Fruit fly (Drosophila melanogaster) whole organism, embryonic: ENCODE measurements around the gene Kdm2.

ENCODE experiments used
- B-H2 ChIP-seq: fragments of 200-800 bp; sonication (Bioruptor generic); optimal IDR thresholded peaks from 2 replicates; lab custom pipeline; 2018; ENCODE audit warnings: missing biosample characterization, mild to moderate bottlenecking, missing genetic modification characterization
- CG12155 ChIP-seq: fragments of 200-800 bp; sonication (Bioruptor generic); optimal IDR thresholded peaks from 3 replicates; lab custom pipeline; 2016; ENCODE audit warnings: missing biosample characterization, missing genetic modification characterization
- CG12769 ChIP-seq: fragments of 200-800 bp; sonication (Bioruptor generic); optimal IDR thresholded peaks from 2 replicates; lab custom pipeline; 2019; ENCODE audit warnings: missing biosample characterization, mild to moderate bottlenecking, missing genetic modification characterization, moderate library complexity
- CG13424 ChIP-seq: fragments of 200-800 bp; sonication (Bioruptor generic); optimal IDR thresholded peaks from 2 replicates; lab custom pipeline; 2019; ENCODE audit warnings: missing biosample characterization, mild to moderate bottlenecking, missing genetic modification characterization, moderate library complexity
- CG13624 ChIP-seq: fragments of 200-800 bp; sonication (Bioruptor generic); optimal IDR thresholded peaks from 2 replicates; lab custom pipeline; 2016; ENCODE audit warnings: missing biosample characterization, missing genetic modification characterization
- CG14441 ChIP-seq: fragments of 200-800 bp; sonication (Bioruptor generic); IDR thresholded peaks from 2 replicates; pipeline ENCODE4 v1.3.6; 2022; ENCODE audit warnings: missing biosample characterization, missing genetic modification characterization
- CG14710 ChIP-seq: fragments of 200-800 bp; sonication (Bioruptor generic); optimal IDR thresholded peaks from 3 replicates; lab custom pipeline; 2019; ENCODE audit warnings: missing biosample characterization, mild to moderate bottlenecking, missing genetic modification characterization, moderate library complexity
- CG15011 ChIP-seq: fragments of 200-800 bp; sonication (Bioruptor generic); optimal IDR thresholded peaks from 3 replicates; lab custom pipeline; 2018; ENCODE audit warnings: missing biosample characterization, mild to moderate bottlenecking, missing genetic modification characterization
- CG15696 ChIP-seq: fragments of 200-800 bp; sonication (Bioruptor generic); optimal IDR thresholded peaks from 2 replicates; lab custom pipeline; 2019; ENCODE audit warnings: missing biosample characterization, mild to moderate bottlenecking, missing genetic modification characterization, moderate library complexity
- CG18011 ChIP-seq: fragments of 200-800 bp; sonication (Bioruptor generic); optimal IDR thresholded peaks from 2 replicates; lab custom pipeline; 2017; ENCODE audit warnings: missing biosample characterization, missing genetic modification characterization, mild to moderate bottlenecking, moderate library complexity, missing genotype
- CG2120 ChIP-seq: fragments of 200-800 bp; sonication (Bioruptor generic); optimal IDR thresholded peaks from 3 replicates; lab custom pipeline; 2016; ENCODE audit warnings: missing biosample characterization, missing genetic modification characterization
- CG30403 ChIP-seq: fragments of 200-800 bp; sonication (Bioruptor generic); optimal IDR thresholded peaks from 3 replicates; lab custom pipeline; 2016; ENCODE audit warnings: missing biosample characterization, missing genetic modification characterization
- CG3995 ChIP-seq: fragments of 200-800 bp; sonication (Bioruptor generic); optimal IDR thresholded peaks from 3 replicates; lab custom pipeline; 2016; ENCODE audit warnings: missing biosample characterization, missing genetic modification characterization
- CG4707 ChIP-seq: fragments of 200-800 bp; sonication (Bioruptor generic); optimal IDR thresholded peaks from 2 replicates; lab custom pipeline; 2018; ENCODE audit warnings: missing biosample characterization, mild to moderate bottlenecking, missing genetic modification characterization, moderate library complexity
- CG7556 ChIP-seq: fragments of 200-800 bp; sonication (Bioruptor generic); optimal IDR thresholded peaks from 2 replicates; lab custom pipeline; 2017; ENCODE audit warnings: missing biosample characterization, mild to moderate bottlenecking, missing genetic modification characterization
- CG9609 ChIP-seq: fragments of 200-800 bp; sonication (Bioruptor generic); optimal IDR thresholded peaks from 3 replicates; lab custom pipeline; 2016; ENCODE audit warnings: missing biosample characterization, missing genetic modification characterization
- CG9817 ChIP-seq: fragments of 200-800 bp; sonication (Bioruptor generic); optimal IDR thresholded peaks from 2 replicates; lab custom pipeline; 2018; ENCODE audit warnings: missing biosample characterization, mild to moderate bottlenecking, missing genetic modification characterization, moderate library complexity
- CkIIα-i1 ChIP-seq: fragments of 200-800 bp; sonication (Bioruptor generic); IDR thresholded peaks from 2 replicates; pipeline ENCODE4 v1.3.6; 2022; ENCODE audit warnings: missing biosample characterization, missing genetic modification characterization
- Dll ChIP-seq: fragments of 200-800 bp; sonication (Bioruptor generic); IDR thresholded peaks from 4 replicates; pipeline ENCODE4 v1.3.6; 2022; ENCODE audit warnings: missing biosample characterization, missing genetic modification characterization; ENCODE audit not compliant: partially characterized antibody
- Doc2 ChIP-seq: fragments of 200-800 bp; sonication (Bioruptor generic); IDR thresholded peaks from 2 replicates; pipeline ENCODE4 v1.3.6; 2022; ENCODE audit warnings: missing biosample characterization, missing genetic modification characterization
- E2f2 ChIP-seq: fragments of 200-800 bp; sonication (Bioruptor generic); IDR thresholded peaks from 2 replicates; pipeline ENCODE4 v1.3.6; 2022; ENCODE audit warnings: missing biosample characterization, missing genetic modification characterization
- Fer1 ChIP-seq: fragments of 200-800 bp; sonication (Bioruptor generic); optimal IDR thresholded peaks from 2 replicates; lab custom pipeline; 2017; ENCODE audit warnings: missing biosample characterization, mild to moderate bottlenecking, missing genetic modification characterization
- Max ChIP-seq: fragments of 200-800 bp; sonication (Bioruptor generic); optimal IDR thresholded peaks from 2 replicates; lab custom pipeline; 2016; ENCODE audit warnings: missing biosample characterization, mild to moderate bottlenecking, missing genetic modification characterization
- Mes4 ChIP-seq: fragments of 200-800 bp; sonication (Bioruptor generic); optimal IDR thresholded peaks from 2 replicates; lab custom pipeline; 2016; ENCODE audit warnings: missing biosample characterization, missing genetic modification characterization
- Mrtf ChIP-seq: fragments of 200-800 bp; sonication (Bioruptor generic); IDR thresholded peaks from 3 replicates; pipeline ENCODE4 v1.3.6; 2022; ENCODE audit warnings: missing biosample characterization, missing genetic modification characterization
- Poxn ChIP-seq: fragments of 200-800 bp; sonication (Bioruptor generic); IDR thresholded peaks from 2 replicates; pipeline ENCODE4 v1.3.6; 2022; ENCODE audit warnings: missing biosample characterization, missing genetic modification characterization
- Ravus ChIP-seq: fragments of 200-800 bp; sonication (Bioruptor generic); IDR thresholded peaks from 2 replicates; pipeline ENCODE4 v1.3.6; 2022; ENCODE audit warnings: missing biosample characterization, missing genetic modification characterization
- Sin3A ChIP-seq: fragments of >200 bp; optimal IDR thresholded peaks from 2 replicates; lab custom pipeline; 2018
- Trl ChIP-seq, 3 experiments: fragments of >200 bp in 2 of 3; fragments of 200-800 bp in 1 of 3; sonication (Bioruptor generic) in 1 of 3; optimal IDR thresholded peaks; 2 replicates in 1 of 3; 3 replicates in 2 of 3; lab custom pipeline; 2016 to 2017; ENCODE audit warnings: missing biosample characterization in 1 of 3, missing genetic modification characterization in 1 of 3
- cato ChIP-seq: fragments of 200-800 bp; sonication (Bioruptor generic); optimal IDR thresholded peaks from 2 replicates; lab custom pipeline; 2016; ENCODE audit warnings: missing biosample characterization, missing genetic modification characterization, borderline replicate concordance
- chn ChIP-seq: fragments of 200-800 bp; sonication (Bioruptor generic); optimal IDR thresholded peaks from 2 replicates; lab custom pipeline; 2016; ENCODE audit warnings: missing biosample characterization, missing genetic modification characterization
- crc ChIP-seq: fragments of 200-800 bp; sonication (Bioruptor generic); optimal IDR thresholded peaks from 2 replicates; lab custom pipeline; 2016; ENCODE audit warnings: missing biosample characterization, missing genetic modification characterization
- crp ChIP-seq, 2 experiments: fragments of 200-800 bp; sonication (Bioruptor generic); optimal IDR thresholded peaks; 2 replicates in 1 of 2; 3 replicates in 1 of 2; lab custom pipeline; 2017; ENCODE audit warnings: missing biosample characterization in 2 of 2, missing genetic modification characterization in 2 of 2, mild to moderate bottlenecking in 1 of 2, moderate library complexity in 1 of 2
- dan ChIP-seq: fragments of 200-800 bp; sonication (Bioruptor generic); IDR thresholded peaks from 2 replicates; pipeline ENCODE4 v1.3.6; 2022; ENCODE audit warnings: missing biosample characterization, missing genetic modification characterization
- emc ChIP-seq: fragments of 200-800 bp; sonication (Bioruptor generic); optimal IDR thresholded peaks from 2 replicates; lab custom pipeline; 2016; ENCODE audit warnings: missing biosample characterization, missing genetic modification characterization
- eve ChIP-seq, 2 experiments: fragments of >200 bp; optimal IDR thresholded peaks; 2 replicates each; lab custom pipeline; 2017; ENCODE audit warnings: missing biosample characterization in 2 of 2, missing genetic modification characterization in 2 of 2
- hth ChIP-seq: fragments of >200 bp; optimal IDR thresholded peaks from 2 replicates; lab custom pipeline; 2017; ENCODE audit warnings: inconsistent platforms
- jigr1 ChIP-seq: fragments of 200-800 bp; sonication (Bioruptor generic); IDR thresholded peaks from 3 replicates; pipeline ENCODE4 v1.3.6; 2022; ENCODE audit warnings: missing biosample characterization, missing genetic modification characterization
- pnt ChIP-seq: fragments of 200-800 bp; sonication (Bioruptor generic); optimal IDR thresholded peaks from 3 replicates; lab custom pipeline; 2016; ENCODE audit warnings: missing biosample characterization, missing genetic modification characterization
- pum ChIP-seq: fragments of 200-800 bp; sonication (Bioruptor generic); optimal IDR thresholded peaks from 2 replicates; lab custom pipeline; 2016; ENCODE audit warnings: missing biosample characterization, missing genetic modification characterization
- pzg ChIP-seq: fragments of 200-800 bp; sonication (Bioruptor generic); optimal IDR thresholded peaks from 3 replicates; lab custom pipeline; 2018; ENCODE audit warnings: missing biosample characterization, mild to moderate bottlenecking, missing genetic modification characterization, moderate library complexity
- ro ChIP-seq: fragments of 200-800 bp; sonication (Bioruptor generic); IDR thresholded peaks from 2 replicates; pipeline ENCODE4 v1.3.6; 2022; ENCODE audit warnings: missing biosample characterization, missing genetic modification characterization
- sc ChIP-seq, 3 experiments: fragments of >200 bp in 2 of 3; fragments of 200-800 bp in 1 of 3; sonication (Bioruptor generic) in 1 of 3; optimal IDR thresholded peaks; 2 replicates in 2 of 3; 3 replicates in 1 of 3; lab custom pipeline; 2017; ENCODE audit warnings: mild to moderate bottlenecking in 1 of 3, missing biosample characterization in 1 of 3, missing genetic modification characterization in 1 of 3, missing genetic modification reagents in 1 of 3
- scrt ChIP-seq: fragments of 200-800 bp; sonication (Bioruptor generic); optimal IDR thresholded peaks from 2 replicates; lab custom pipeline; 2018; ENCODE audit warnings: missing biosample characterization, mild to moderate bottlenecking, missing genetic modification characterization, moderate library complexity
- ssp ChIP-seq: fragments of 200-800 bp; sonication (Bioruptor generic); IDR thresholded peaks from 2 replicates; pipeline ENCODE4 v1.3.6; 2022; ENCODE audit warnings: missing biosample characterization, missing genetic modification characterization
- tna ChIP-seq: fragments of 200-800 bp; sonication (Bioruptor generic); IDR thresholded peaks from 2 replicates; pipeline ENCODE4 v1.3.6; 2022; ENCODE audit warnings: missing biosample characterization, missing genetic modification characterization; ENCODE audit not compliant: partially characterized antibody
- tup ChIP-seq: fragments of 200-800 bp; sonication (Bioruptor generic); optimal IDR thresholded peaks from 2 replicates; lab custom pipeline; 2016; ENCODE audit warnings: missing biosample characterization, mild to moderate bottlenecking, missing genetic modification characterization, moderate library complexity
- vnd ChIP-seq: fragments of 200-800 bp; sonication (Bioruptor generic); IDR thresholded peaks from 3 replicates; pipeline ENCODE4 v1.3.6; 2022; ENCODE audit warnings: missing biosample characterization, missing genetic modification characterization; ENCODE audit not compliant: partially characterized antibody
- zen ChIP-seq: fragments of 200-800 bp; sonication (Bioruptor generic); optimal IDR thresholded peaks from 3 replicates; lab custom pipeline; 2018; ENCODE audit warnings: missing biosample characterization, mild to moderate bottlenecking, missing genetic modification characterization, moderate library complexity

The Kdm2 gene

dm6 chr3R:9054442-9055118 lies 2.3 kb downstream of the Kdm2 start (continued):
- peak; percentile 75 for TF ChIP-seq CG13424 (tag; lab: Kevin White, UChicago)
- no peak for TF ChIP-seq pnt (GFP tag; lab: Kevin White, UChicago)
- no peak for TF ChIP-seq pzg
- no peak for TF ChIP-seq chn (GFP tag; lab: Kevin White, UChicago)
- TF ChIP-seq CG14441 (GFP tag; lab: Robert Waterston, UW): no peak
- TF ChIP-seq Poxn: no peak
- peak; percentile 15 for TF ChIP-seq CG14710 (tag; lab: Kevin White, UChicago)
- no peak for TF ChIP-seq CG4707 (GFP tag; lab: Kevin White, UChicago)
- TF ChIP-seq CG30403 (GFP tag; lab: Kevin White, UChicago): peak; percentile 67
- TF ChIP-seq jigr1: no peak
- peak; percentile 65 for TF ChIP-seq scrt (GFP tag; lab: Kevin White, UChicago)
- peak; percentile 28 to 87 for TF ChIP-seq Trl (optimal IDR thresholded peaks at IDR 0.05; lab: Kevin White, UChicago)
- no peak for TF ChIP-seq Trl (GFP tag; optimal IDR thresholded peaks at IDR 0.05; lab: Kevin White, UChicago)
- TF ChIP-seq Mrtf: no peak
- no peak for TF ChIP-seq eve (GFP tag; optimal IDR thresholded peaks at IDR 0.05; lab: Kevin White, UChicago)
- no peak for TF ChIP-seq Sin3A (lab: Kevin White, UChicago)
- peak; percentile 67 for TF ChIP-seq CG2120 (GFP tag; lab: Kevin White, UChicago)
- no peak for TF ChIP-seq ro
- TF ChIP-seq CG15011: peak; percentile 60
- no peak for TF ChIP-seq hth (lab: Kevin White, UChicago)
- TF ChIP-seq sc (optimal IDR thresholded peaks at IDR 0.05; lab: Kevin White, UChicago): no peak
- TF ChIP-seq sc (GFP tag; optimal IDR thresholded peaks at IDR 0.05; lab: Kevin White, UChicago): no peak
- TF ChIP-seq CG12155 (GFP tag; lab: Kevin White, UChicago): peak; percentile 62
- no peak for TF ChIP-seq ssp
- TF ChIP-seq Mes4 (GFP tag; lab: Kevin White, UChicago): no peak
- no peak for TF ChIP-seq tna (GFP tag; lab: Robert Waterston, UW)
- TF ChIP-seq cato (GFP tag; lab: Kevin White, UChicago): peak; percentile 51
- no peak for TF ChIP-seq B-H2 (GFP tag; lab: Kevin White, UChicago)
- TF ChIP-seq CG9817: peak; percentile 72
- TF ChIP-seq emc (GFP tag; lab: Kevin White, UChicago): no peak
- peak; percentile 69 for TF ChIP-seq CG18011 (GFP tag; lab: Kevin White, UChicago)
- no peak for TF ChIP-seq zen
- TF ChIP-seq Fer1 (GFP tag; lab: Kevin White, UChicago): peak; percentile 70
- TF ChIP-seq dan (GFP tag; lab: Robert Waterston, UW): no peak
- TF ChIP-seq crp (GFP tag; optimal IDR thresholded peaks at IDR 0.05; lab: Kevin White, UChicago): peak in 1 of 2 experiments; percentile 42
- TF ChIP-seq tup (GFP tag; lab: Kevin White, UChicago): peak; percentile 54
- TF ChIP-seq CG7556 (GFP tag; lab: Kevin White, UChicago): peak; percentile 71
- TF ChIP-seq CG15696 (tag; lab: Kevin White, UChicago): peak; percentile 24
- TF ChIP-seq Ravus (GFP tag; lab: Robert Waterston, UW): no peak
- no peak for TF ChIP-seq CG3995 (GFP tag; lab: Kevin White, UChicago)
- no peak for TF ChIP-seq crc (GFP tag; lab: Kevin White, UChicago)
- TF ChIP-seq vnd (GFP tag; lab: Robert Waterston, UW): no peak
- TF ChIP-seq Doc2 (GFP tag; lab: Robert Waterston, UW): no peak
- no peak for TF ChIP-seq Dll
- no peak for TF ChIP-seq Max (GFP tag; lab: Kevin White, UChicago)
- no peak for TF ChIP-seq CG9609 (GFP tag; lab: Kevin White, UChicago)
- peak; percentile 94 for TF ChIP-seq CG12769
- no peak for TF ChIP-seq E2f2
- no peak for TF ChIP-seq CkIIα-i1
- no peak for TF ChIP-seq pum (GFP tag; lab: Kevin White, UChicago)
- TF ChIP-seq CG13624 (GFP tag; lab: Kevin White, UChicago): no peak
